Worm (Caenorhabditis elegans): ENCODE results near the gene sdha-1.

The sdha-1 gene

ce11 chrX:8592881-8593280, 47.1 kb upstream of the sdha-1 start, which contains the start of gene nlp-7:
TSS of gene nlp-7 (plus strand) at chrX:8593181.
- TF ChIP-seq nhr-77 (tag; optimal IDR thresholded peaks at IDR 0.05) (no peak), aly-2 (tag; optimal IDR thresholded peaks at IDR 0.05) (no peak), ztf-11 (tag; optimal IDR thresholded peaks at IDR 0.05) (no peak), mbf-1 (tag; optimal IDR thresholded peaks at IDR 0.05) (no peak), nhr-11 (tag; optimal IDR thresholded peaks at IDR 0.05) (no peak), unc-55 (GFP tag; optimal IDR thresholded peaks at IDR 0.05) (no peak), unc-39 (tag; optimal IDR thresholded peaks at IDR 0.05) (no peak), ceh-82 (tag; optimal IDR thresholded peaks at IDR 0.05) (no peak), nhr-12 (tag; optimal IDR thresholded peaks at IDR 0.05) (no peak), dmd-4 (tag; optimal IDR thresholded peaks at IDR 0.05) (no peak), C34F6.9 (tag; optimal IDR thresholded peaks at IDR 0.05) (no peak), fos-1 (tag; optimal IDR thresholded peaks at IDR 0.05) (no peak)

- peak; percentile 51 for TF ChIP-seq nhr-25 (tag; optimal IDR thresholded peaks at IDR 0.05)
- no peak for TF ChIP-seq skn-1 (tag; optimal IDR thresholded peaks at IDR 0.05)
- TF ChIP-seq lin-13 (GFP tag; optimal IDR thresholded peaks at IDR 0.05): no peak
Measured at ce11 chrX:8585837-8586236, 40.0 kb upstream of the sdha-1 start, which contains the start of gene F18E9.3. TSS of gene F18E9.3 (plus strand) at chrX:8586147.

ce11 chrX:8584825-8585384, 39.1 kb upstream of the sdha-1 start:
- TF ChIP-seq blmp-1 (tag; optimal IDR thresholded peaks at IDR 0.05; ENCODE audit: insufficient read depth): peak; percentile 49
- no peak for TF ChIP-seq elt-1 (tag; optimal IDR thresholded peaks at IDR 0.05)
- peak; percentile 66 for TF ChIP-seq nhr-25 (tag; optimal IDR thresholded peaks at IDR 0.05)
- TF ChIP-seq crh-2 (tag; optimal IDR thresholded peaks at IDR 0.05): peak; percentile 17
- TF ChIP-seq sma-9 (GFP tag; optimal IDR thresholded peaks at IDR 0.05): peak; percentile 19
- TF ChIP-seq sma-9 (tag; optimal IDR thresholded peaks at IDR 0.05): no peak
- no peak for TF ChIP-seq Y55F3AM.14 (GFP tag; optimal IDR thresholded peaks at IDR 0.05)

ce11 chrX:8582767-8583360, 37.0 kb upstream of the sdha-1 start:
- TF ChIP-seq unc-55 (GFP tag; optimal IDR thresholded peaks at IDR 0.05) (no peak), nhr-12 (tag; optimal IDR thresholded peaks at IDR 0.05) (no peak), nhr-10 (tag; optimal IDR thresholded peaks at IDR 0.05) (no peak), skn-1 (tag; optimal IDR thresholded peaks at IDR 0.05) (no peak), ama-1 (optimal IDR thresholded peaks at IDR 0.05) (no peak), blmp-1 (tag; optimal IDR thresholded peaks at IDR 0.05; ENCODE audit: insufficient read depth) (peak; percentile 65), R02D3.7 (tag; optimal IDR thresholded peaks at IDR 0.05) (no peak), lin-13 (GFP tag; optimal IDR thresholded peaks at IDR 0.05) (no peak)

ce11 chrX:8581447-8581846, 35.6 kb upstream of the sdha-1 start, which contains the start of gene F18E9.8:
TSS of gene F18E9.8 (minus strand) at chrX:8581547.
- TF ChIP-seq nhr-12 (tag; optimal IDR thresholded peaks at IDR 0.05) (no peak), ztf-4 (tag; optimal IDR thresholded peaks at IDR 0.05) (no peak), nhr-23 (tag; optimal IDR thresholded peaks at IDR 0.05) (no peak), nhr-21 (tag; optimal IDR thresholded peaks at IDR 0.05) (no peak), alr-1 (tag; optimal IDR thresholded peaks at IDR 0.05) (no peak), sma-9 (GFP tag; optimal IDR thresholded peaks at IDR 0.05) (no peak), sma-9 (tag; optimal IDR thresholded peaks at IDR 0.05) (no peak), aly-2 (tag; optimal IDR thresholded peaks at IDR 0.05) (no peak), sma-3 (GFP tag; optimal IDR thresholded peaks at IDR 0.05) (no peak), elt-3 (tag; optimal IDR thresholded peaks at IDR 0.05) (no peak), lin-13 (GFP tag; optimal IDR thresholded peaks at IDR 0.05) (no peak), ZK546.5 (tag; optimal IDR thresholded peaks at IDR 0.05) (no peak), lin-11 (tag; optimal IDR thresholded peaks at IDR 0.05) (no peak), peb-1 (tag; optimal IDR thresholded peaks at IDR 0.05) (no peak), elt-1 (tag; optimal IDR thresholded peaks at IDR 0.05) (no peak)

- TF ChIP-seq mab-5 (tag; optimal IDR thresholded peaks at IDR 0.05) (no peak), sma-3 (GFP tag; optimal IDR thresholded peaks at IDR 0.05) (no peak), sma-9 (GFP tag; optimal IDR thresholded peaks at IDR 0.05) (no peak), sma-9 (tag; optimal IDR thresholded peaks at IDR 0.05) (no peak), nhr-23 (tag; optimal IDR thresholded peaks at IDR 0.05) (no peak), nhr-6 (tag; optimal IDR thresholded peaks at IDR 0.05) (no peak), nhr-77 (tag; optimal IDR thresholded peaks at IDR 0.05) (no peak), fos-1 (tag; optimal IDR thresholded peaks at IDR 0.05) (no peak), ztf-1 (GFP tag; conservative IDR thresholded peaks at IDR 0.05) (no peak), sem-4 (tag; optimal IDR thresholded peaks at IDR 0.05) (no peak), C34F6.9 (tag; optimal IDR thresholded peaks at IDR 0.05) (no peak), peb-1 (tag; optimal IDR thresholded peaks at IDR 0.05) (no peak), skn-1 (tag; optimal IDR thresholded peaks at IDR 0.05) (no peak), zag-1 (tag; optimal IDR thresholded peaks at IDR 0.05) (no peak), nhr-25 (tag; optimal IDR thresholded peaks at IDR 0.05) (no peak), snpc-4 (tag; optimal IDR thresholded peaks at IDR 0.05) (no peak), lin-13 (GFP tag; optimal IDR thresholded peaks at IDR 0.05) (no peak), lsy-2 (tag; optimal IDR thresholded peaks at IDR 0.05) (no peak), aly-2 (tag; optimal IDR thresholded peaks at IDR 0.05) (no peak), nhr-21 (tag; optimal IDR thresholded peaks at IDR 0.05) (no peak), F13H6.1 (tag; optimal IDR thresholded peaks at IDR 0.05) (no peak)
Measured at ce11 chrX:8580217-8580616, 34.4 kb upstream of the sdha-1 start, which contains the start of gene F18E9.4. TSS of gene F18E9.4 (plus strand) at chrX:8580517.

All from whole organism, L2 larva.